Fruit fly (Drosophila melanogaster) whole organism, prepupa: ENCODE measurements around the gene CG11878.

Experiments
- CG10631 ChIP-seq: fragments of 200-800 bp; sonication (Bioruptor generic); optimal IDR thresholded peaks from 2 replicates; lab custom pipeline; 2016; ENCODE audit warnings: missing biosample characterization, missing genetic modification characterization
- CG10669 ChIP-seq: fragments of 200-800 bp; sonication (Bioruptor generic); optimal IDR thresholded peaks from 3 replicates; lab custom pipeline; 2018; ENCODE audit warnings: missing biosample characterization, mild to moderate bottlenecking, missing genetic modification characterization, moderate library complexity
- CG11294 ChIP-seq: fragments of 200-800 bp; sonication (Bioruptor generic); IDR thresholded peaks from 2 replicates; pipeline ENCODE4 v1.3.6; 2022; ENCODE audit warnings: missing biosample characterization, missing genetic modification characterization
- CG11762 ChIP-seq: fragments of 200-800 bp; sonication (Bioruptor generic); optimal IDR thresholded peaks from 3 replicates; lab custom pipeline; 2016; ENCODE audit warnings: missing biosample characterization, missing genetic modification characterization; ENCODE audit not compliant: insufficient read depth
- CG11902 ChIP-seq: fragments of 200-800 bp; sonication (Bioruptor generic); optimal IDR thresholded peaks from 3 replicates; lab custom pipeline; 2016; ENCODE audit warnings: missing biosample characterization, missing genetic modification characterization
- CG16779 ChIP-seq: fragments of 200-800 bp; sonication (Bioruptor generic); optimal IDR thresholded peaks from 3 replicates; lab custom pipeline; 2017; ENCODE audit warnings: missing biosample characterization, mild to moderate bottlenecking, missing genetic modification characterization
- CG3032 ChIP-seq: fragments of 200-800 bp; optimal IDR thresholded peaks from 2 replicates; lab custom pipeline; 2019; ENCODE audit warnings: missing biosample characterization, mild to moderate bottlenecking, missing genetic modification characterization, moderate library complexity
- CG31627 ChIP-seq: fragments of 200-800 bp; sonication (Bioruptor generic); optimal IDR thresholded peaks from 3 replicates; lab custom pipeline; 2016; ENCODE audit warnings: missing biosample characterization, missing genetic modification characterization
- CG32006 ChIP-seq: fragments of 200-800 bp; sonication (Bioruptor generic); optimal IDR thresholded peaks from 3 replicates; lab custom pipeline; 2017; ENCODE audit warnings: missing biosample characterization, mild to moderate bottlenecking, missing genetic modification characterization
- CG3919 ChIP-seq: fragments of 200-800 bp; sonication (Bioruptor generic); optimal IDR thresholded peaks from 3 replicates; lab custom pipeline; 2016; ENCODE audit warnings: missing biosample characterization, missing genetic modification characterization
- CG4318 ChIP-seq: fragments of 200-800 bp; sonication (Bioruptor generic); optimal IDR thresholded peaks from 3 replicates; lab custom pipeline; 2017; ENCODE audit warnings: missing biosample characterization, mild to moderate bottlenecking, missing genetic modification characterization
- CG6163 ChIP-seq: fragments of 200-800 bp; sonication (Bioruptor generic); IDR thresholded peaks from 3 replicates; pipeline ENCODE4 v1.3.6; 2022; ENCODE audit warnings: missing biosample characterization, missing genetic modification characterization
- CG8319 ChIP-seq: fragments of 200-800 bp; sonication (Bioruptor generic); optimal IDR thresholded peaks from 3 replicates; lab custom pipeline; 2016; ENCODE audit warnings: missing biosample characterization, missing genetic modification characterization
- CG9139 ChIP-seq: fragments of 200-800 bp; sonication (Bioruptor generic); optimal IDR thresholded peaks from 3 replicates; lab custom pipeline; 2017; ENCODE audit warnings: missing biosample characterization, mild to moderate bottlenecking, missing genetic modification characterization
- Eip78C ChIP-seq: fragments of 200-800 bp; sonication (Bioruptor generic); peaks from one replicate; lab custom pipeline; 2016; ENCODE audit warnings: missing biosample characterization, missing genetic modification characterization
- Eip93F ChIP-seq: fragments of 200-800 bp; sonication (Bioruptor generic); optimal IDR thresholded peaks from 2 replicates; lab custom pipeline; 2016; ENCODE audit warnings: missing biosample characterization, mild to moderate bottlenecking, missing genetic modification characterization
- Ets96B ChIP-seq: fragments of 200-800 bp; optimal IDR thresholded peaks from 2 replicates; lab custom pipeline; 2019; ENCODE audit warnings: missing biosample characterization, mild to moderate bottlenecking, missing genetic modification characterization, moderate library complexity
- Hr39 ChIP-seq: fragments of 200-800 bp; sonication (Bioruptor generic); optimal IDR thresholded peaks from 2 replicates; lab custom pipeline; 2016; ENCODE audit warnings: missing biosample characterization, missing genetic modification characterization
- Hr4 ChIP-seq: fragments of 200-800 bp; sonication (Bioruptor generic); optimal IDR thresholded peaks from 3 replicates; lab custom pipeline; 2016; ENCODE audit warnings: missing biosample characterization, missing genetic modification characterization
- Lpt ChIP-seq: fragments of 200-800 bp; sonication (Bioruptor generic); optimal IDR thresholded peaks from 3 replicates; lab custom pipeline; 2016; ENCODE audit warnings: missing biosample characterization, missing genetic modification characterization
- Met ChIP-seq: fragments of 200-800 bp; sonication (Bioruptor generic); optimal IDR thresholded peaks from 3 replicates; lab custom pipeline; 2016; ENCODE audit warnings: missing biosample characterization, missing genetic modification characterization
- achi ChIP-seq: fragments of 200-800 bp; sonication (Bioruptor generic); optimal IDR thresholded peaks from 3 replicates; lab custom pipeline; 2016; ENCODE audit warnings: missing biosample characterization, missing genetic modification characterization
- cyc ChIP-seq: fragments of 200-800 bp; sonication (Bioruptor generic); optimal IDR thresholded peaks from 3 replicates; lab custom pipeline; 2016; ENCODE audit warnings: missing biosample characterization, missing genetic modification characterization
- dac ChIP-seq: fragments of 200-800 bp; sonication (Bioruptor generic); optimal IDR thresholded peaks from 2 replicates; lab custom pipeline; 2017; ENCODE audit warnings: missing biosample characterization, mild to moderate bottlenecking, missing genetic modification characterization
- eg ChIP-seq: fragments of 200-800 bp; sonication (Bioruptor generic); IDR thresholded peaks from 3 replicates; pipeline ENCODE4 v1.3.6; 2022; ENCODE audit warnings: missing biosample characterization, missing genetic modification characterization
- fd59A ChIP-seq: fragments of 200-800 bp; sonication (Bioruptor generic); optimal IDR thresholded peaks from 2 replicates; lab custom pipeline; 2017; ENCODE audit warnings: missing biosample characterization, mild to moderate bottlenecking, missing genetic modification characterization, missing genetic modification reagents
- fd85E ChIP-seq: fragments of 200-800 bp; sonication (Bioruptor generic); optimal IDR thresholded peaks from 3 replicates; lab custom pipeline; 2016; ENCODE audit warnings: missing biosample characterization, missing genetic modification characterization
- fkh ChIP-seq: fragments of 200-800 bp; sonication (Bioruptor generic); optimal IDR thresholded peaks from 3 replicates; lab custom pipeline; 2017; ENCODE audit warnings: missing biosample characterization, mild to moderate bottlenecking, missing genetic modification characterization, moderate library complexity
- pdm3 ChIP-seq: fragments of 200-800 bp; sonication (Bioruptor generic); optimal IDR thresholded peaks from 3 replicates; lab custom pipeline; 2016; ENCODE audit warnings: missing biosample characterization, missing genetic modification characterization
- svp ChIP-seq: fragments of 200-800 bp; sonication (Bioruptor generic); peaks from one replicate; lab custom pipeline; 2016; ENCODE audit warnings: missing biosample characterization, missing genetic modification characterization
- vri ChIP-seq: fragments of 200-800 bp; sonication (Bioruptor generic); optimal IDR thresholded peaks from 3 replicates; lab custom pipeline; 2016; ENCODE audit warnings: missing biosample characterization, mild to moderate bottlenecking, missing genetic modification characterization

CG11878 gene

DNA sequence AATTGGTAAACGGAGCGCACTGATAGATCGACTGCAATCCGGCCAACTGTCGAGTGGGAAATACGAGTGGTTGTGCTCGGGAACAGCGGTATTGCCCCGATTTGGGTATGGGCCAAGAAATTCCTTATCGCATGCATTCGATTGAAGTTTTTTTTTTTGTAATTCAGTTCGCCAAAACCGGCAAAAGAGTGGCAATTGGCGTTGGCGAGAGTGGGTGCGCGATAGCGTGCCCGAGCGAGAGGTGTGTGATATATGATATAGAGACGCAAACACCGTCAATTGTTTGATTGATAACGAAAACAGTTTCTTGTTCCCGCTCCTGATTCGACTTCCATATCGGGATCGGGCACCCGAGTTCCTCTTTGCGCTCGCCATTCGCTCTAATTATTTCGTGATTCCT, 40.1 kb downstream of the CG11878 start, which contains the start of gene CG31087:
CG31087 (minus strand) TSS at position 63 of the 400 bp plus-strand sequence.
- TF ChIP-seq vri (GFP tag; lab: Kevin White, UChicago) = peak; percentile 55
- TF ChIP-seq fd59A = no peak
- TF ChIP-seq, all 60 proteins: peak for 1

DNA sequence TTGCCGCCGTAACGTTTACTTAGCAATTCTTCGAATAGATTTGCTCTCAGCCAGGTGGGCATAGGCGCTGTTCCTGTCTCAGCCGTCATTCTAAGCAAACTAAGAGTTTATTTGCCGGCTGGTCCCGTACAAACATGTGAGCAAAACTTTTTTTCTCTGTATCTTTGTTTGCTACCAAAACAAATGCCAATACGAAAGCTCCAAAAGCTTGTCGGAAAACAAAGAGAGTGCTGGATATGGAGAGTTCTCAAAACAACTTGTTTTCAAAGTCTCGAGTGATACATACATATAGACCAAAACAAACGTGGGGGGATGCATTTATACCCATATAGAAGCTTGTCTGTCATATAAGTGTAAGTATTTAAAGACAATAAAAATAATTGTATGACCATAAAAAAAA, 42.4 kb downstream of the CG11878 start, which contains the start of gene CG10559:
CG10559 (minus strand) TSS at position 101 of the 400 bp plus-strand sequence.
- no peak for TF ChIP-seq CG11294 (GFP tag; lab: Robert Waterston, UW)
- TF ChIP-seq fkh (GFP tag; lab: Kevin White, UChicago) = peak; percentile 45

DNA sequence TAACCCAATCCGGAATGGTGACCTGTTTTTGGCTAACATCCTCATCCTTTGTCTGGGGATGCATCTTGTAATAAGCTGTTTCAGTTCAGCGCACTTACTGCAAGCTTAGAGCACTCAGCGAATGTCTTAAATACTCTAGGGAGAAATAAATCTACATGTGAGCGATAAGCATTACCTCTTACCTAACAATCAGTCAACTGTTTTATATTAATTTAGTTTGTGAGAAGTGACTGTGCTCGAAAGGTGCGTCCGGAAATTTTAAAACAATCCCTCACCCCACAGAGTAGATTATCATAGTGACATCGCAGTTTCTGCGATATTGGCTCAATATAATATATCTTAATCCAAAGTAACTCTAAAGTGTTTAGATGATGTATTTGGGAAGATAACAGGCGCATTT, 44.4 kb downstream of the CG11878 start, which contains the start of gene CG10553:
CG10553 (minus strand) TSS at position 101 of the 400 bp plus-strand sequence.
- TF ChIP-seq CG10669 (GFP tag; lab: Kevin White, UChicago) (no peak), CG9139 (GFP tag; lab: Kevin White, UChicago) (no peak), CG11294 (GFP tag; lab: Robert Waterston, UW) (no peak), CG3032 (tag; lab: Kevin White, UChicago) (no peak), Eip78C (GFP tag; lab: Kevin White, UChicago) (no peak), fd85E (GFP tag; lab: Kevin White, UChicago) (no peak), CG6163 (no peak), Ets96B (no peak), Met (GFP tag; lab: Kevin White, UChicago) (no peak), Eip93F (GFP tag; lab: Kevin White, UChicago) (no peak), Hr4 (GFP tag; lab: Kevin White, UChicago) (no peak), CG10631 (GFP tag; lab: Kevin White, UChicago) (no peak), CG32006 (GFP tag; lab: Kevin White, UChicago) (no peak), CG16779 (tag; lab: Kevin White, UChicago) (no peak), CG8319 (no peak), CG3919 (no peak)

DNA sequence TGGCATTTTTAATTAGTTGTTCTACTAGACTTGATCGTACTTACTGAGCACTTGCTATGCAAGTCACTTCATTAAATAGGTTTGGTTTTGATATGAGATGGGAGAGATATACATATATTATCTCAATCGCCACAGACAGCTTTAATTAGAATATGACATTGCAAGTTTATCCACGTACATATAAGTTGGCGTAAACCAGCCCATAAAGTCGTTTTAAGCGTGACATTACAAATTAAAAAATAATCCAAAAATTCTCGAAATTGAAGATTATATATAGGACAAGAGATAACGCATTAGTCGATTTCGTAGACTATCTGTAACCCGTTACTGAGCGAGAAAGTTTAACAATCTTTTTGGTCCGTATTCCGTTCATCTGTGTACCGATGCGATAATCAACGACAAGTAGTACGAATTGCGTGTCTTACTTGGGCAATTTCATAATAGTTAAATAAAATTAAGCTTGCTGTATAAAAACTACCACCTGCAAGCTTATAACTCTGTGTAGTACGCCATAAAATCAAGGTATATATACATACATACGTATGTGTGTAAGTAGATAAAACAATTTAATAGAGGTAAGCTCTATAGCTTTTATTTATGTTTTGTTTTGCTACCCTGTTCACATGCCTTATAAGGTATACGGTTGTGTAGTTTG, 46.5 kb downstream of the CG11878 start, which contains the start of gene CG10560:
CG10560 (minus strand) TSS at position 51 of the 655 bp plus-strand sequence.
- TF ChIP-seq pdm3 (GFP tag; lab: Kevin White, UChicago) = no peak
- no peak for TF ChIP-seq Hr4 (GFP tag; lab: Kevin White, UChicago)
- TF ChIP-seq, all 60 proteins: peak for 0

DNA sequence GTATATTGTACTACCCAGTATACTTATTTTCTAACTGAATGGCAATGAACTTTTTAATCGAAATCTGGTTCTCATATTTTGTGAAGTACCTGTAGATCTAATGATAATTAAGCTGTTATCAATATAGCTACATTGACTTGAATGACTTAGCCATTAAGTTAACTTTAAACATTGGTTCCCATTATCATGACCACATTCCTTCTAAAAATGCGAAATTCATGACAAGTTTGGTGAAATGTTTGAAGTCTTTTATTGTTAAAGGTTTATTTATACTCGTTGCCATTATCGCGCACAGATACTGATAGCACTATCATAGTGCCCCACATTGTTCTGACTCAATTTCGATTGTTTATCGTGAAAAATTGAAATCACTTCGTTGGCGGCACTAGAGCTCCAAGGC, 47.3 kb downstream of the CG11878 start:
- TF ChIP-seq fkh (GFP tag; lab: Kevin White, UChicago) = no peak
- TF ChIP-seq, all 60 proteins: peak for 0

DNA sequence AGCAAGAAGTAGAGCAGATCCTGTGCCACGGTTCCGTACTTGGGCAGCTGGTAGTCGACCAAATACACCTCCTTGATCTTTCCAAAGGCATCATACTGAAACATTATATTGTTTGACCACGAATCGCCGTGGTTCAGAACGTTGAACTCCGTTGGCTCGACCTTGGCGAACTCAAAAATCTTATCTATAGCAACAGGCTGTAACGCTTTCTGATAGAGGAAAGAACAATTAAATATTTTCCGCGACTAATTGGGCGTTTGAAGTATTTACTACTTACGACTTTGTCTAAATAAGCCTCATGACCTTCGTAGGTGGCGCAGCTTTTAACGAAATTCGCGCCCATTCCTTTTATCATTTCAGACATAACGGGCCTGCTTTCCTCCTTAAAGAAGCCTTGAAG, 48.0 kb downstream of the CG11878 start:
- TF ChIP-seq CG11902 (GFP tag; lab: Kevin White, UChicago) = no peak
- peak; percentile 72 for TF ChIP-seq svp (GFP tag; lab: Kevin White, UChicago)

DNA sequence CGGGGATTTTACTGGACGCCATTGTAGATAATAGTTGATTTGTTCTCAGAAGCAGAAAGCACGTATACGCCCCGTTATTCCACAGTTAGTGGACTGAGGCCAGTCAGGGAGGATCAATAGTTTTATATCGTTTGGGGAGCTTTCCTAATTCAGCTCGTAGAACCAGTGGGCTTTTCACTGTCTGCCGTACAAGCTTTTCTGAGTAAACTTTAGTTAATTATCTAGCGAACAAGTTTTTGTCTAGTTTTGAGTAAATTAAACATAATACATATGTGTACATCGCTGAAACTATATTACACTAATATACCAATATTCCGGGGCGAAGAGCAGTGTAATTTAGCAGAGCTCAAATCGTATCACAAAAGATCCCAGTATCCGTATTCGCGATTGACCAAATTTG, 49.0 kb downstream of the CG11878 start, which contains the start of gene CG10562:
CG10562 (minus strand) TSS at position 101 of the 400 bp plus-strand sequence.
- TF ChIP-seq CG3919 (no peak), dac (GFP tag; lab: Kevin White, UChicago) (no peak), Hr39 (no peak), CG31627 (GFP tag; lab: Kevin White, UChicago) (no peak), CG4318 (GFP tag; lab: Kevin White, UChicago) (no peak), pdm3 (GFP tag; lab: Kevin White, UChicago) (no peak), CG10669 (GFP tag; lab: Kevin White, UChicago) (no peak), cyc (no peak), CG11762 (GFP tag; lab: Kevin White, UChicago) (no peak), Lpt (GFP tag; lab: Kevin White, UChicago) (no peak), achi (GFP tag; lab: Kevin White, UChicago) (no peak), CG10631 (GFP tag; lab: Kevin White, UChicago) (no peak), eg (no peak)
